Worm (Caenorhabditis elegans) whole organism, mixed stage, embryonic: ENCODE results near the gene lon-8.

Experiments used
- ceh-39 ChIP-seq: fragments of 150-350 bp; optimal IDR thresholded peaks from 2 replicates; lab custom pipeline; 2014; ENCODE audit warnings: missing biosample characterization, missing genetic modification characterization
- cnd-1 ChIP-seq: fragments of 200-800 bp; sonication (Bioruptor generic); optimal IDR thresholded peaks from 2 replicates; lab custom pipeline; 2018; ENCODE audit warnings: mild to moderate bottlenecking, missing genetic modification characterization, missing compliant biosample characterization
- elt-3 ChIP-seq: fragments of 150-350 bp; optimal IDR thresholded peaks from 2 replicates; lab custom pipeline; 2014; ENCODE audit warnings: missing biosample characterization, missing genetic modification characterization
- ztf-11 ChIP-seq: fragments of 150-350 bp; optimal IDR thresholded peaks from 2 replicates; lab custom pipeline; 2014; ENCODE audit warnings: missing biosample characterization, missing genetic modification characterization

DNA sequence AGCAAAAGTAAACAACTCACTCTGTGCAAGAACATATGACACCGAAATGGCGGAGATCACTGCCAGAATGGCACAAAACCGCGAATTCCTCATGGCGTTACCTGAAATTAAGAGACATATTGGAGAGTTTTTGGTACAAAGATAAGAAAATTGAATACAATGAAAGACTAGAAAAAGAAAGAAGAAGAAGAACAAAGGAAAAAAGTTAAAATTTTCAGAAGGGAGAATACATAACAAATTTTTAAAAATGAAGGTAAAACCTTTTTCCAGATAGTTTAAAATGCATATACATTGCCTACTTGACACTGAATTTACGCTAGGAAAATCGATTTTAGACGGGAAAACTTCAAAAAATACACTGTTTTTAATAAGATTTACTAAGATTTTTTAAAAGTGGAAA, at the start of gene lon-8:
- TF ChIP-seq cnd-1 (tag; lab: Kevin White, UChicago), result no peak
- TF ChIP-seq ztf-11, result no peak
- TF ChIP-seq elt-3 (tag; lab: Kevin White, UChicago), result no peak
- no peak for TF ChIP-seq ceh-39
